Worm (Caenorhabditis elegans): Measurements from ENCODE around the gene spin-3.

The spin-3 gene

DNA sequence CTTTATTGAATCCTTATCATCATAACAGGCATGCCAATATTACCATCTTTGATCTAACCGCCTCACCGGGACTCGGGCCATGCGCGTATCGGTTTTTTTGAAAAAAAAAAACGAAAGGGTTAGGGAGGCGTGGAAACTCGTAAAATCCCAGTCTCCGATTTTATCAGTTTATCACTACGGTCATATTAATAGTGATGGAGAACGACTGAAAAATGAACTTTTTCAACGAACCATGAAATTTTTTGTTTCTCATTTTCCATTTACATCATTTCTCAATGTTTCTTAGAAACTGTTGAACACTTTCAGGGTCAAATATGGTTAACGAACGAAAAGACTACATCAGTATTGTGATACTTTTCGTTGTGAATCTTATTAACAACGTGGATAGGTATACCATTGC is at the start of gene spin-3:
TSS of gene spin-3 (plus strand) at position 301 of the 400 bp plus-strand sequence.
- TF ChIP-seq tbx-11 (GFP tag; IDR thresholded peaks at IDR 0.05): no peak

ce11 chrX:13082326-13082725 is 47.7 kb upstream of the spin-3 start, which contains the start of gene str-10:
Gene str-10 (plus strand): TSS chrX:13082626.
- TF ChIP-seq sea-1 (GFP tag; conservative IDR thresholded peaks at IDR 0.05) (no peak), flt-1 (GFP tag; IDR thresholded peaks at IDR 0.05) (no peak), aly-1 (tag; optimal IDR thresholded peaks at IDR 0.05) (no peak), tra-4 (tag; optimal IDR thresholded peaks at IDR 0.05) (no peak), F13C5.2 (tag; optimal IDR thresholded peaks at IDR 0.05) (no peak), pes-1 (GFP tag; IDR thresholded peaks at IDR 0.05) (no peak), tbx-11 (GFP tag; IDR thresholded peaks at IDR 0.05) (no peak), hnd-1 (tag; optimal IDR thresholded peaks at IDR 0.05) (no peak), ets-7 (tag; optimal IDR thresholded peaks at IDR 0.05) (no peak), B0310.2 (tag; optimal IDR thresholded peaks at IDR 0.05) (no peak), ceh-36 (tag; optimal IDR thresholded peaks at IDR 0.05) (no peak), scrt-1 (GFP tag; IDR thresholded peaks at IDR 0.05) (no peak), tbx-37 (GFP tag; conservative IDR thresholded peaks at IDR 0.05) (no peak), hmbx-1 (tag; optimal IDR thresholded peaks at IDR 0.05) (no peak), ama-1 (optimal IDR thresholded peaks at IDR 0.05) (no peak), hmg-4 (GFP tag; optimal IDR thresholded peaks at IDR 0.05) (no peak), ceh-13 (GFP tag; optimal IDR thresholded peaks at IDR 0.05) (no peak)

ce11 chrX:13084273-13084672 is 45.8 kb upstream of the spin-3 start, which contains the start of gene R03G8.1:
Gene R03G8.1 (plus strand): TSS chrX:13084573.
- TF ChIP-seq tbx-11 (GFP tag; IDR thresholded peaks at IDR 0.05) (no peak), F13C5.2 (tag; optimal IDR thresholded peaks at IDR 0.05) (no peak), pes-1 (GFP tag; IDR thresholded peaks at IDR 0.05) (no peak), hnd-1 (tag; optimal IDR thresholded peaks at IDR 0.05) (no peak), hmg-4 (GFP tag; optimal IDR thresholded peaks at IDR 0.05) (no peak), ceh-13 (GFP tag; optimal IDR thresholded peaks at IDR 0.05) (no peak), flt-1 (GFP tag; IDR thresholded peaks at IDR 0.05) (no peak), aly-1 (tag; optimal IDR thresholded peaks at IDR 0.05) (no peak), B0310.2 (tag; optimal IDR thresholded peaks at IDR 0.05) (no peak), tra-4 (tag; optimal IDR thresholded peaks at IDR 0.05) (no peak), scrt-1 (GFP tag; IDR thresholded peaks at IDR 0.05) (no peak), sea-1 (GFP tag; conservative IDR thresholded peaks at IDR 0.05) (no peak), ceh-36 (tag; optimal IDR thresholded peaks at IDR 0.05) (no peak), tbx-37 (GFP tag; conservative IDR thresholded peaks at IDR 0.05) (no peak)

DNA sequence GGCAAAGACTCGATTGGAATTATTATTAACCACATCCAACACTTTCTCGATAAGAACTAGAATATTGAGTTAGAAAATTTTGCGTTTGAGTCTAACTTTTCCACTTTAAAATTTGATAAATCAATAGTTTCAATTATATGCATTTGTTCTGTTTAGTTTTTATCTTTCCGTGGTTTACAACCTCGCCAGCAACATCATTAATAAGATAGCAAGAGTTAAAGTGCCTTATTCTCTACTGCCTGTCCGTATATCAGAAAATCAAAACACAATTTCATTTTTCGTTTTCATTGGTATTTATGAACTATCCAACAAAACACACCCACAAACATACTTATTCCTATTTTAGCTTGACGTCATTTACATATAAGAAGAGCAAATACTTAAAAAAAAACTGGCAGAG is 41.5 kb upstream of the spin-3 start:
- TF ChIP-seq sea-1 (GFP tag; conservative IDR thresholded peaks at IDR 0.05) (no peak), tra-4 (tag; optimal IDR thresholded peaks at IDR 0.05) (no peak), scrt-1 (GFP tag; IDR thresholded peaks at IDR 0.05) (no peak), F13C5.2 (tag; optimal IDR thresholded peaks at IDR 0.05) (no peak), pes-1 (GFP tag; IDR thresholded peaks at IDR 0.05) (no peak), hnd-1 (tag; optimal IDR thresholded peaks at IDR 0.05) (no peak), ceh-36 (tag; optimal IDR thresholded peaks at IDR 0.05) (no peak), hmg-4 (GFP tag; optimal IDR thresholded peaks at IDR 0.05) (no peak), ceh-13 (GFP tag; optimal IDR thresholded peaks at IDR 0.05) (no peak), tbx-37 (GFP tag; conservative IDR thresholded peaks at IDR 0.05) (no peak), flt-1 (GFP tag; IDR thresholded peaks at IDR 0.05) (no peak), ama-1 (optimal IDR thresholded peaks at IDR 0.05) (no peak), tbx-11 (GFP tag; IDR thresholded peaks at IDR 0.05) (no peak), aly-1 (tag; optimal IDR thresholded peaks at IDR 0.05) (no peak), ets-7 (tag; optimal IDR thresholded peaks at IDR 0.05) (no peak)

DNA sequence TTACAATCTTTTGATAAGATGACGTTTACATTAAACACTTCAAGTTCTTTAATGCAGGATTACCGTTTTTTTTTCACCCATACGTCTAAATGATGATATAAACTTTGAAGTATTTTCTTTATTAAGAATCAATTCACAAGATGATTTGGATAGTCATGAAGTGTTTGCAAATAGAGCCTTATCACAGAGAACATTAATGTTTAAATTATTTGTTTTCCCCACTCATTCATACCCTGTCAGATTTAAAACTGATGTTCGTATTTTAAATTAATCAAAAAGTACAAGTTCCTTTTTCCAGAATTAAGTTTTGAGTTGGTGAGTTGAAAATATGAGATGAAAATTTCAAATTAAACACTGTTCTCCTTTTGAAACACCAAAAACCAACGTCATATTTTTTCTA is 39.4 kb upstream of the spin-3 start, which contains the start of gene R03G8.3:
TSS of gene R03G8.3 (plus strand) at position 301 of the 400 bp plus-strand sequence.
- no peak for TF ChIP-seq tbx-11 (GFP tag; IDR thresholded peaks at IDR 0.05)
- TF ChIP-seq hmbx-1 (tag; optimal IDR thresholded peaks at IDR 0.05): no peak
- TF ChIP-seq tbx-37 (GFP tag; conservative IDR thresholded peaks at IDR 0.05): no peak
- TF ChIP-seq hnd-1 (tag; optimal IDR thresholded peaks at IDR 0.05): no peak
- TF ChIP-seq ets-7 (tag; optimal IDR thresholded peaks at IDR 0.05): no peak
- no peak for TF ChIP-seq ceh-13 (GFP tag; optimal IDR thresholded peaks at IDR 0.05)
- no peak for TF ChIP-seq sea-1 (GFP tag; conservative IDR thresholded peaks at IDR 0.05)
- no peak for TF ChIP-seq hmg-4 (GFP tag; optimal IDR thresholded peaks at IDR 0.05)
- no peak for TF ChIP-seq B0310.2 (tag; optimal IDR thresholded peaks at IDR 0.05)
- no peak for TF ChIP-seq pes-1 (GFP tag; IDR thresholded peaks at IDR 0.05)
- no peak for TF ChIP-seq scrt-1 (GFP tag; IDR thresholded peaks at IDR 0.05)
- no peak for TF ChIP-seq ama-1 (optimal IDR thresholded peaks at IDR 0.05)
- no peak for TF ChIP-seq flt-1 (GFP tag; IDR thresholded peaks at IDR 0.05)
- no peak for TF ChIP-seq tra-4 (tag; optimal IDR thresholded peaks at IDR 0.05)
- no peak for TF ChIP-seq aly-1 (tag; optimal IDR thresholded peaks at IDR 0.05)
- no peak for TF ChIP-seq F13C5.2 (tag; optimal IDR thresholded peaks at IDR 0.05)

DNA sequence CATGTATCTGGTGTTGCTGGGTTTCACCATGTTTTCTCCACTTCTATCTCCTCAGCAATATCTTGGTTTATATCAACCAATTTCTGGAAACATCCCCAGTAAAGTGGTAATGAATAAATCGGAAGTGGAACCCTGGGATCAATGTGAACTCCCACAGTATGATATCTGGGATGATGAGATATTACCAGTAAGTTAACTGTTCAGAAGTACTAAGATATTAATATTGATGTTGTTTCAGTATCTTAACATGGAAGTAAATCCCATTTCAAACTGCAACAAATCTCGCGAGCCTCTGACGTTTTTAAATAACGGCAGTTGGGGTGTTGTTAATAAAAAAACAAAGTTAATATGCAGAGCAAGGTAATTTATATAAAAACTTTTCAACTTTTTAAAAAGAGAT is 38.9 kb upstream of the spin-3 start:
- TF ChIP-seq tra-4 (tag; optimal IDR thresholded peaks at IDR 0.05) (no peak), hnd-1 (tag; optimal IDR thresholded peaks at IDR 0.05) (no peak)

- TF ChIP-seq tbx-11 (GFP tag; IDR thresholded peaks at IDR 0.05) (no peak), hmbx-1 (tag; optimal IDR thresholded peaks at IDR 0.05) (no peak), pes-1 (GFP tag; IDR thresholded peaks at IDR 0.05) (no peak), flt-1 (GFP tag; IDR thresholded peaks at IDR 0.05) (no peak), hnd-1 (tag; optimal IDR thresholded peaks at IDR 0.05) (no peak), aly-1 (tag; optimal IDR thresholded peaks at IDR 0.05) (no peak), ets-7 (tag; optimal IDR thresholded peaks at IDR 0.05) (no peak)
These were observed 29.6 kb upstream of the spin-3 start, which contains the start of gene R03G8.6 for ce11 chrX:13100410-13100809. Gene R03G8.6 (minus strand): TSS chrX:13100510.

- TF ChIP-seq ama-1 (optimal IDR thresholded peaks at IDR 0.05) (no peak), flt-1 (GFP tag; IDR thresholded peaks at IDR 0.05) (no peak), ceh-36 (tag; optimal IDR thresholded peaks at IDR 0.05) (no peak), scrt-1 (GFP tag; IDR thresholded peaks at IDR 0.05) (no peak), B0310.2 (tag; optimal IDR thresholded peaks at IDR 0.05) (no peak), aly-1 (tag; optimal IDR thresholded peaks at IDR 0.05) (no peak), ets-7 (tag; optimal IDR thresholded peaks at IDR 0.05) (no peak), tra-4 (tag; optimal IDR thresholded peaks at IDR 0.05) (no peak), hmbx-1 (tag; optimal IDR thresholded peaks at IDR 0.05) (no peak), F13C5.2 (tag; optimal IDR thresholded peaks at IDR 0.05) (no peak)
These were observed 27.2 kb upstream of the spin-3 start for ce11 chrX:13102838-13103237.
